Worm (Caenorhabditis elegans): Measurements from ENCODE around the gene C32B5.7.

ce11 chrII:922778-923177 lies 37.5 kb upstream of the C32B5.7 start:
- TF ChIP-seq nhr-20 (tag; optimal IDR thresholded peaks at IDR 0.05) (no peak), lir-3 (tag; optimal IDR thresholded peaks at IDR 0.05; ENCODE audit: poor library complexity) (no peak), ama-1 (optimal IDR thresholded peaks at IDR 0.05) (no peak), egl-27 (tag; optimal IDR thresholded peaks at IDR 0.05) (no peak), nhr-12 (tag; optimal IDR thresholded peaks at IDR 0.05) (no peak), dpl-1 (GFP tag; optimal IDR thresholded peaks at IDR 0.05) (no peak), sox-4 (tag; optimal IDR thresholded peaks at IDR 0.05) (no peak), ztf-11 (tag; optimal IDR thresholded peaks at IDR 0.05) (no peak), aly-2 (tag; optimal IDR thresholded peaks at IDR 0.05) (no peak), vab-15 (tag; optimal IDR thresholded peaks at IDR 0.05) (no peak), nhr-90 (tag; optimal IDR thresholded peaks at IDR 0.05; ENCODE audit: poor library complexity) (no peak), dsc-1 (tag; optimal IDR thresholded peaks at IDR 0.05) (no peak), hlh-4 (tag; optimal IDR thresholded peaks at IDR 0.05) (no peak)
